Worm (Caenorhabditis elegans): Measurements from ENCODE around the gene ptp-2.

The ptp-2 gene

ce11 chrII:5952214-5952613 is 33.8 kb downstream of the ptp-2 start:
- TF ChIP-seq pha-4 (tag; optimal IDR thresholded peaks at IDR 0.05) (no peak), ztf-28 (GFP tag; IDR thresholded peaks at IDR 0.05) (no peak), F52B5.7 (tag; optimal IDR thresholded peaks at IDR 0.05) (no peak), ekl-4 (GFP tag; IDR thresholded peaks at IDR 0.05) (no peak), zfh-2 (GFP tag; conservative IDR thresholded peaks at IDR 0.05) (no peak), ceh-27 (GFP tag; optimal IDR thresholded peaks at IDR 0.05) (no peak), snpc-1.3 (tag; optimal IDR thresholded peaks at IDR 0.05; ENCODE audit: insufficient read depth) (no peak), egrh-3 (GFP tag; IDR thresholded peaks at IDR 0.05) (no peak), B0336.3 (GFP tag; IDR thresholded peaks at IDR 0.05) (no peak)

- no peak for TF ChIP-seq die-1 (tag; optimal IDR thresholded peaks at IDR 0.05)
Measured at ce11 chrII:5955638-5956167, 37.3 kb downstream of the ptp-2 start.

- TF ChIP-seq sdz-38 (tag; optimal IDR thresholded peaks at IDR 0.05) (no peak), madf-8 (GFP tag; conservative IDR thresholded peaks at IDR 0.05) (no peak), ets-4 (GFP tag; optimal IDR thresholded peaks at IDR 0.05) (no peak), hmg-1.2 (GFP tag; IDR thresholded peaks at IDR 0.05) (no peak), F57C9.4 (tag; optimal IDR thresholded peaks at IDR 0.05) (no peak), attf-5 (GFP tag; optimal IDR thresholded peaks at IDR 0.05) (no peak), pbrm-1 (GFP tag; IDR thresholded peaks at IDR 0.05) (no peak), T26A5.8 (tag; optimal IDR thresholded peaks at IDR 0.05) (no peak), F33H1.4 (GFP tag; IDR thresholded peaks at IDR 0.05) (no peak), B0336.3 (GFP tag; IDR thresholded peaks at IDR 0.05) (no peak), nhr-120 (GFP tag; IDR thresholded peaks at IDR 0.05) (no peak), nfya-1 (tag; optimal IDR thresholded peaks at IDR 0.05; ENCODE audit: borderline replicate concordance, insufficient read depth) (no peak), rec-8 (tag; optimal IDR thresholded peaks at IDR 0.05) (no peak), Y95B8A.8 (GFP tag; IDR thresholded peaks at IDR 0.05) (no peak), K11D2.4 (GFP tag; IDR thresholded peaks at IDR 0.05) (no peak)
Measured at ce11 chrII:5956583-5956982, 38.1 kb downstream of the ptp-2 start, which contains the start of gene casy-1. Gene casy-1, minus strand, starts transcription at chrII:5956683.

ce11 chrII:5957803-5958367 is 39.4 kb downstream of the ptp-2 start:
- TF ChIP-seq ceh-27 (GFP tag; optimal IDR thresholded peaks at IDR 0.05) (no peak), F22D6.2 (tag; optimal IDR thresholded peaks at IDR 0.05) (no peak), aptf-2 (GFP tag; conservative IDR thresholded peaks at IDR 0.05) (no peak), snpc-4 (GFP tag; optimal IDR thresholded peaks at IDR 0.05) (no peak), snpc-4 (tag; optimal IDR thresholded peaks at IDR 0.05) (no peak), snpc-1.1 (tag; optimal IDR thresholded peaks at IDR 0.05; ENCODE audit: insufficient read depth) (no peak), atf-7 (tag; optimal IDR thresholded peaks at IDR 0.05) (no peak), ztf-3 (GFP tag; optimal IDR thresholded peaks at IDR 0.05) (no peak), pha-4 (tag; optimal IDR thresholded peaks at IDR 0.05) (no peak), pbrm-1 (GFP tag; IDR thresholded peaks at IDR 0.05) (no peak), ztf-6 (GFP tag; IDR thresholded peaks at IDR 0.05) (no peak), ceh-91 (GFP tag; IDR thresholded peaks at IDR 0.05) (no peak), K12H6.12 (tag; optimal IDR thresholded peaks at IDR 0.05) (no peak), F52B5.7 (tag; optimal IDR thresholded peaks at IDR 0.05) (no peak), gei-17 (GFP tag; optimal IDR thresholded peaks at IDR 0.05) (no peak), cebp-1 (GFP tag; IDR thresholded peaks at IDR 0.05) (no peak), cebp-1 (tag; optimal IDR thresholded peaks at IDR 0.05) (no peak), Y79H2A.3 (GFP tag; conservative IDR thresholded peaks at IDR 0.05) (no peak)

Data from whole organism, young adult.